Fruit fly (Drosophila melanogaster) whole organism, wandering third instar larva: ENCODE results near the gene CG14565.

Source experiments
- Abd-B ChIP-seq: fragments of >200 bp; optimal IDR thresholded peaks from 2 replicates; lab custom pipeline; 2017; ENCODE audit warnings: missing biosample characterization, missing genetic modification characterization
- CrebA ChIP-seq: fragments of 200-800 bp; sonication (Bioruptor generic); optimal IDR thresholded peaks from 2 replicates; lab custom pipeline; 2016; ENCODE audit warnings: missing biosample characterization, mild to moderate bottlenecking, missing genetic modification characterization, borderline replicate concordance
- Dfd ChIP-seq: fragments of >200 bp; optimal IDR thresholded peaks from 2 replicates; lab custom pipeline; 2017; ENCODE audit warnings: missing biosample characterization, missing genetic modification characterization
- Dif ChIP-seq: fragments of 200-275, 200-300 bp; sonication (Bioruptor generic); optimal IDR thresholded peaks from 2 replicates; lab custom pipeline; 2018; ENCODE audit warnings: missing biosample characterization, missing genetic modification characterization; ENCODE audit not compliant: partially characterized antibody
- HLH106 ChIP-seq: fragments of 200-800 bp; optimal IDR thresholded peaks from 3 replicates; lab custom pipeline; 2019; ENCODE audit warnings: missing biosample characterization, mild to moderate bottlenecking, missing genetic modification characterization, moderate library complexity
- Hnf4 ChIP-seq: fragments of 200-800 bp; sonication (Bioruptor generic); optimal IDR thresholded peaks from 2 replicates; lab custom pipeline; 2016; ENCODE audit warnings: missing biosample characterization, mild to moderate bottlenecking, missing genetic modification characterization
- Hr83 ChIP-seq: fragments of 200-300 bp; sonication (Bioruptor generic); optimal IDR thresholded peaks from 2 replicates; lab custom pipeline; 2016; ENCODE audit warnings: missing biosample characterization, mild to moderate bottlenecking, missing genetic modification characterization, moderate library complexity; ENCODE audit not compliant: poor library complexity, severe bottlenecking
- Jra ChIP-seq: sonication (Bioruptor generic); optimal IDR thresholded peaks from 2 replicates; lab custom pipeline; 2016; ENCODE audit warnings: missing biosample characterization, missing genetic modification characterization
- Mio ChIP-seq: sonication (Bioruptor generic); optimal IDR thresholded peaks from 2 replicates; lab custom pipeline; 2016; ENCODE audit warnings: missing biosample characterization, missing genetic modification characterization
- Myc ChIP-seq: fragments of >200 bp; optimal IDR thresholded peaks from 2 replicates; lab custom pipeline; 2017
- N ChIP-seq: fragments of >200 bp; optimal IDR thresholded peaks from 2 replicates; lab custom pipeline; 2018; ENCODE audit warnings: missing biosample characterization, missing external identifiers, missing genetic modification characterization
- Rel ChIP-seq, 2 experiments: fragments of 200-800 bp; sonication (Bioruptor generic) in 1 of 2; optimal IDR thresholded peaks; 2 replicates in 1 of 2; 3 replicates in 1 of 2; lab custom pipeline; 2016 to 2019; ENCODE audit warnings: mild to moderate bottlenecking in 2 of 2, missing biosample characterization in 2 of 2, missing genetic modification characterization in 2 of 2, moderate library complexity in 1 of 2
- Sp1 ChIP-seq: fragments of 200-800 bp; sonication (Bioruptor generic); optimal IDR thresholded peaks from 3 replicates; lab custom pipeline; 2019; ENCODE audit warnings: missing biosample characterization, mild to moderate bottlenecking, missing genetic modification characterization, moderate library complexity
- Vsx2 ChIP-seq: fragments of 200-300, 225-300 bp; sonication (Bioruptor generic); optimal IDR thresholded peaks from 2 replicates; lab custom pipeline; 2018; ENCODE audit warnings: missing biosample characterization, missing genetic modification characterization; ENCODE audit not compliant: partially characterized antibody
- brk ChIP-seq: fragments of 200-800 bp; sonication (Bioruptor generic); optimal IDR thresholded peaks from 2 replicates; lab custom pipeline; 2016; ENCODE audit warnings: missing biosample characterization, mild to moderate bottlenecking, missing genetic modification characterization
- dl ChIP-seq, 2 experiments: fragments of 175-275, 200-275 bp in 1 of 2; fragments of 200-275 bp in 1 of 2; sonication (Bioruptor generic); optimal IDR thresholded peaks; lab custom pipeline; 2018; ENCODE audit warnings: mild to moderate bottlenecking in 2 of 2, missing biosample characterization in 2 of 2, missing genetic modification characterization in 2 of 2, moderate library complexity in 2 of 2; ENCODE audit not compliant: partially characterized antibody in 2 of 2, insufficient read depth in 1 of 2
- dmrt93B ChIP-seq: fragments of 200-800 bp; sonication (Bioruptor generic); optimal IDR thresholded peaks from 2 replicates; lab custom pipeline; 2018; ENCODE audit warnings: missing biosample characterization, mild to moderate bottlenecking, missing genetic modification characterization
- dsf ChIP-seq: sonication (Bioruptor generic); optimal IDR thresholded peaks from 2 replicates; lab custom pipeline; 2016; ENCODE audit warnings: missing biosample characterization, missing genetic modification characterization, borderline replicate concordance
- fru ChIP-seq: fragments of 200-800 bp; sonication (Bioruptor generic); optimal IDR thresholded peaks from 3 replicates; lab custom pipeline; 2016; ENCODE audit warnings: missing biosample characterization, mild to moderate bottlenecking, missing genetic modification characterization
- h ChIP-seq: fragments of 200-800 bp; sonication (Bioruptor generic); optimal IDR thresholded peaks from 3 replicates; lab custom pipeline; 2016; ENCODE audit warnings: missing biosample characterization, mild to moderate bottlenecking, missing genetic modification characterization
- lola ChIP-seq: fragments of >200 bp; optimal IDR thresholded peaks from 2 replicates; lab custom pipeline; 2017; ENCODE audit warnings: missing biosample characterization, missing genetic modification characterization
- pan ChIP-seq: fragments of >200 bp; optimal IDR thresholded peaks from 2 replicates; lab custom pipeline; 2017
- sv ChIP-seq: fragments of 200-800 bp; sonication (Bioruptor generic); optimal IDR thresholded peaks from 3 replicates; lab custom pipeline; 2016; ENCODE audit warnings: missing biosample characterization, missing genetic modification characterization
- tai ChIP-seq: sonication (Bioruptor generic); optimal IDR thresholded peaks from 2 replicates; lab custom pipeline; 2016; ENCODE audit warnings: missing biosample characterization, missing genetic modification characterization
- usp ChIP-seq: fragments of >200 bp; optimal IDR thresholded peaks from 2 replicates; lab custom pipeline; 2017; ENCODE audit warnings: missing biosample characterization, missing genetic modification characterization
- woc ChIP-seq: sonication (Bioruptor generic); optimal IDR thresholded peaks from 2 replicates; lab custom pipeline; 2016; ENCODE audit warnings: missing biosample characterization, mild to moderate bottlenecking, missing genetic modification characterization

CG14565 gene

DNA sequence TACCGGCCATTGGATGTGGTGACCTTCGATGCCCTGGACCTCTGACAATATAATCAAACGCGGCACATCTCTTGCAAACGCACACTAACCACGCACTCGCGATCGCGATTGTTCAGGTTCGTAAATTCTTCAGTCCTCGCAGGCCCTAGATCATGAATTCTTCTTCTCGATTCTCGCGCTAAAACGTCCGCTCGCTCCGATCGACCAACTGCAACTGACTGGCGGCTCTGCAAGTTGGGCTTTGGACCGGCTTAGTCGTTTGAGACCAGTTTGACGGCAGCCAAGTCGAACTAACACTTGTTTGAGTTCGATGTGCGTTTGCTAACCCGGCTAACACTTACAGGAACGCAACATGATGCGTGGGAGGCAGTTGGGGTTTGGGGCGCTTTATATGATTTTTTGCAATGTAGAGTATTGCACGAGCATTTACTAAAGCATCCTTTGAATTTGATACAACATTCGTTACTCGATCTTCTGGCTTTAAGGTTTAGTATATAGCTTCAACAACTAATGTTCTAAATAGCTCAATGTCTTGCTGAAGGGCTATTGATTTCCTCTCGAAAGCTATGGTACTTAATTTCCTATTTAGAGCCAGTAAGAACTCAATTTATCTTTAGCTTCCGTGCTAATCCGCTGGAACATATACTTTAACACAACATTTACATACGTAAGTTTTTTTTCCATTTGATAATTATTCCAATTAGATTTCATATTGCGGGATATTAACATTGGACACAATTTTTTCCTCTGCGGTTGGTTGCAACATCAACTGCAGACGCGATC is 37.7 kb downstream of the CG14565 start, which contains the start of gene CG32447:
TSS of gene CG32447 (minus strand) at position 222 of the 783 bp plus-strand sequence.
- peak; percentile 4 for TF ChIP-seq Hr83 (GFP tag; lab: Kevin White, UChicago)
- TF ChIP-seq Dfd = no peak
- peak; percentile 46 for TF ChIP-seq Vsx2 (GFP tag; lab: Kevin White, UChicago)

DNA sequence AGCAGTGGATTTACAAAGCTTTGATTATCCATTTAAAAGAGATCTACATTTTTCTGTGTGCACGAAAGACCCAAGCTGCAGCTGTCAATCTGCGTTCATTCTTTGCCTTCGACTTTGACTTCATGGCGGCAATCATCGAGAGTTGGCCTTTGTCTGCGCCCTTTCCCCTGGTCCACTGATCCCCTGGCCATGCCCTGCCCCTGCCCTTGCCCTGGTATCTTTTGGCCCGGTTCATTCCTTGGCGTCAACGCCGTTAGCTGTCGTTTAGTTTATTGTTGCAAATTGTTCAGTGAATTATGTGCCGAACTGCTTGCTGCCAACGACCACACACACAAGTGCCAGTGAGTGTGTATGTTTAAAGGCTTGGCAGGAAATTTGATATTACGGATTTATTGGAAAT is 43.1 kb downstream of the CG14565 start:
- TF ChIP-seq fru (GFP tag; lab: Kevin White, UChicago) (no peak), dsf (GFP tag; lab: Kevin White, UChicago) (no peak), Abd-B (GFP tag; lab: Kevin White, UChicago) (no peak), Mio (GFP tag; lab: Kevin White, UChicago) (no peak), Hnf4 (no peak), sv (GFP tag; lab: Kevin White, UChicago) (no peak), CrebA (GFP tag; lab: Kevin White, UChicago) (no peak), HLH106 (tag; lab: Kevin White, UChicago) (no peak), Dif (GFP tag; lab: Kevin White, UChicago) (no peak), Vsx2 (GFP tag; lab: Kevin White, UChicago) (no peak), pan (no peak)

DNA sequence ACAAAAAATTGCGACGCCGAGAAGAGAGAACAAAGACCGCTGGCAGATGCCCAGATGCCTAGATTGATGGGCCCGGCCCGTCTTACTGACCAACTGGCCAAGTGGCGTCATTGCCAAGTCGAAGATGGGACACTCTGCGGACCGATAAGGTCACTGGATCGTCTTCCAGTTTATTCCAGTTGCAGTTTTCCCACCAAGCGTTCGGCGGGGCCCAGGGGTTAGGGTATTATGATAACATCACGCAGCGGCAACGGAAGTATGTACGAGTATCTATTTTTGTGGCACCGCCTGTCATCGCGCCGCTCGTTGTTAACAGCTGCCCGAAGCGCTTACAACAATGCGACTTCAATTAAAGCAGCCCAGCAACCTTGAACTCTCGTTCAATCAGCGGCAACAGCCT is 44.0 kb downstream of the CG14565 start:
- TF ChIP-seq Rel (GFP tag; optimal IDR thresholded peaks at IDR 0.05; lab: Kevin White, UChicago) = no peak
- no peak for TF ChIP-seq Rel (tag; optimal IDR thresholded peaks at IDR 0.05; lab: Kevin White, UChicago)
- no peak for TF ChIP-seq Jra (GFP tag; lab: Kevin White, UChicago)
- TF ChIP-seq woc = no peak
- no peak for TF ChIP-seq usp (GFP tag; lab: Kevin White, UChicago)
- TF ChIP-seq Abd-B (GFP tag; lab: Kevin White, UChicago) = no peak
- no peak for TF ChIP-seq h (GFP tag; lab: Kevin White, UChicago)
- TF ChIP-seq Myc (lab: Kevin White, UChicago) = no peak

DNA sequence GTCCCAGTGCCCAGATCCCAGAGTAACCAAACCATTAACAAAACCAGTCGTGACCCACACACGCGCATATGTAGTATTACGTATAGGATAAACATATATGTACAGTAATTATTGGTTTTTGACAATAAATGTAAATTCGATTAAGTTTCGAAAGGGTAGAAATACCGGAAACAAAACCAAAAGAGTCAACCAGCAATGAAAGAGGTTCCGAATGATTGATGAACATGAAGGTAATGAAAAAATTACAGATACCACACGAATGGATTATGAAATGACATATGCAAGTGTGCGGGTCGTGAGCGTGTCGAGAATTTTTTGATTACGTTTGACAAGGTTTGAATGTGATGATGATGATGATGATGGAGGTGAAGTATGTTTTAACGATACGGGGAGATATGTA is 49.4 kb downstream of the CG14565 start:
- TF ChIP-seq dmrt93B (GFP tag; lab: Kevin White, UChicago) (no peak), dl (GFP tag; optimal IDR thresholded peaks at IDR 0.05; lab: Kevin White, UChicago; ENCODE audit: insufficient read depth in 1 of 2, partially characterized antibody in 2 of 2) (no peak), Hr83 (GFP tag; lab: Kevin White, UChicago) (no peak), CrebA (GFP tag; lab: Kevin White, UChicago) (no peak), lola (no peak), Dif (GFP tag; lab: Kevin White, UChicago) (no peak), usp (GFP tag; lab: Kevin White, UChicago) (no peak), Sp1 (GFP tag; lab: Kevin White, UChicago) (no peak), fru (GFP tag; lab: Kevin White, UChicago) (no peak), Dfd (no peak), brk (no peak), N (GFP tag; lab: Kevin White, UChicago) (no peak), Vsx2 (GFP tag; lab: Kevin White, UChicago) (no peak), tai (GFP tag; lab: Kevin White, UChicago) (no peak), HLH106 (tag; lab: Kevin White, UChicago) (no peak), Myc (lab: Kevin White, UChicago) (no peak)
